Worm (Caenorhabditis elegans) whole organism, late embryonic: ENCODE measurements around the gene dcr-1.

ENCODE experiments used
- pha-4 ChIP-seq: fragments of 150-350 bp; optimal IDR thresholded peaks from 2 replicates; lab custom pipeline; 2018; ENCODE audit warnings: missing biosample characterization, missing genetic modification reagents, missing genetic modification characterization
- pqm-1 ChIP-seq: sonication (generic microtip); optimal IDR thresholded peaks from 2 replicates; lab custom pipeline; 2016; ENCODE audit warnings: missing genetic modification characterization, missing compliant biosample characterization
- syd-9 ChIP-seq: sonication (generic microtip); optimal IDR thresholded peaks from 2 replicates; lab custom pipeline; 2016; ENCODE audit warnings: mild to moderate bottlenecking, missing genetic modification characterization, moderate library complexity, missing compliant biosample characterization

ce11 chrIII:8066989-8067388 lies 13.1 kb downstream of the dcr-1 start, which contains the start of gene pros-1:
- TF ChIP-seq syd-9 (tag; lab: Kevin White, UChicago) (no peak), pqm-1 (tag; lab: Kevin White, UChicago) (no peak), pha-4 (tag; lab: Kevin White, UChicago) (no peak)
